Worm (Caenorhabditis elegans) whole organism, dauer: ENCODE results near the gene hal-3.

ENCODE experiments used
- unc-62 ChIP-seq: sonication (generic microtip); optimal IDR thresholded peaks from 2 replicates; lab custom pipeline; 2017; ENCODE audit warnings: missing biosample characterization, missing genetic modification reagents, missing genetic modification characterization

Gene hal-3

DNA sequence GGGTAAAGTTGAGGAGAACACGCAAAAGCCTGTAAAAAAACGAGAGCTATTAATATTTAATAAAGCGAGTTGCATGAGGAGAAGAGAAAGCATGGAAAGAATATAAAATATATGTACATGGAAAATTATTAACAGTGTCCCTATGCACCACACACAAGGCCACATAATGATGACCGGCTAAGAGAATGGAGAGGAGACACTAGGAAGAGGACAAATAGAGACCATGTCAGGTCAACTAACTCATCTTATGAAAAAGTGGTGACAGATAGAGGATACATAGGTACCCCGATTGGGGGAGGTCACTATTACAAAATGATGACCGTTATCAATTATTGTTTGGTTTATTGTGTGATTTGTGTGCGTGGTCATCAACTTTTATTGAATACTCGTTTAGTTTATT is 27.5 kb upstream of the hal-3 start, which contains the start of gene fzr-1:
Gene fzr-1 (minus strand): TSS at position 29 of the 400 bp plus-strand sequence.
- TF ChIP-seq unc-62 (GFP tag; lab: Kevin White, UChicago) = no peak

DNA sequence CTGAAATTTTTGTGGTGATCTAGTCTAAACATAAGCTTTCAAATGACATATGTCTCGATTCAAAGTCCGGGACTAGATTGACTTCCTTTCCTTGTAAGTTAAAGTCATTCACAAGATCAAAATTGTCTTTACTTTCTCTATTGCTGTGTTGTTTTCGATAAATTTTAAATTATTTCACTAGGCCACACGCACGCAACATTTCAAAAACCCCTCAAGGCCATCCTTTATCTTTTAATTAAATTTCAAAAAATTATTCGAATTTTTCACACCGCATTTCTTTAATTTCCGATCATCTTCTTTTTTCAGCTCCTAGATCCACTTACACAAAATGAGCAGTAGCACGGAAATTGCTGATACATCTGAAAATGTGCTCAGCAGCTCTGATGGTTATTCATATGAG is 19.4 kb upstream of the hal-3 start, which contains the start of gene ZK1307.7:
Gene ZK1307.7 (plus strand): TSS at position 301 of the 400 bp plus-strand sequence.
- TF ChIP-seq unc-62 (GFP tag; lab: Kevin White, UChicago) = no peak

DNA sequence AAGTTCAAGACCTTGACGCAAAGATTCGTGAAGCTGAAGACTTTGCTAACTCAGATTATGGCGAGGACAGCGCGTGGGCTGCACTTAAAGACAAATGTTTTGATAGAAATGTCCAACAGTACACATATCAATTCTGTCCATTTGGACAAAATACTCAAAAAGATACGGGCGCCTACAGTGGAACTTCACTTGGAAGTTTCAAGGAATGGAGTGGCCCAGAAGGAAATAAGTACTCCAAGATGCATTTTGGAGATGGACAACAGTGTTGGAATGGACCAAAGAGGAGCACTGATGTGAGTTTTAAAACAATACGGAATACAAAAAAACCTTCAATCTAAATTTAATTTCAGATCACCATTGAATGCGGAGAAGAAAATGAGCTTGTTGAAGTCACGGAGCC is 9.0 kb upstream of the hal-3 start:
- TF ChIP-seq unc-62 (GFP tag; lab: Kevin White, UChicago) = no peak

DNA sequence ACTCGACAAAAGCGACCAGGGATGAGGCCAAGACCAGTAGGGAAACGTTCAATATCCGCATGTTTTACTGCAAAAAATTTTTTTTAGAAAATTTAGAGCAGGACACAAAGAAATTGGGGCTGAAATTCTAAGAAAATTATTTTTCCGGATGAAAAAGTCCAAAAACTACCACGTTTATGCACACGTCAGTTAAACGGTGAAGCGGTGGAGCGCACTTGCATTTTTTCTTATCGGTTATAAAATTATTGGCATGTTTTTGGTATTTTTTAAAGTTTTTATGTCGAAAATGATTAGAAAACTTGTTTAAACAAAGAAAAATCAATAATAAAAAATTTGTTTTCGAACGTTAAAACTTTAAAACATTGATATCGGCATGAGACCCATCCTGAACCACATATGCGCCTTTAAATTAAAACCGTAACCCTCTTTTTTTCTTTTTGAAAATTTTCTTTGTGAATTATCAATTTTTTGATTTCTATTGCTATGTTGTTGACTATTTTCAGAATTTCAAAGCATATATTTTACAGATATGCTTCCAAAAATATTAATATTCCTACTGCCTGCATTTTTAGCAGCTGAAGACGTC is 7.3 kb upstream of the hal-3 start, which contains the start of the genes dnj-20 and ZK1307.8:
Gene dnj-20 (minus strand): TSS at position 67 of the 586 bp plus-strand sequence.
Gene ZK1307.8 (plus strand): TSS at position 504 of the 586 bp plus-strand sequence.
- no peak for TF ChIP-seq unc-62 (GFP tag; lab: Kevin White, UChicago)

DNA sequence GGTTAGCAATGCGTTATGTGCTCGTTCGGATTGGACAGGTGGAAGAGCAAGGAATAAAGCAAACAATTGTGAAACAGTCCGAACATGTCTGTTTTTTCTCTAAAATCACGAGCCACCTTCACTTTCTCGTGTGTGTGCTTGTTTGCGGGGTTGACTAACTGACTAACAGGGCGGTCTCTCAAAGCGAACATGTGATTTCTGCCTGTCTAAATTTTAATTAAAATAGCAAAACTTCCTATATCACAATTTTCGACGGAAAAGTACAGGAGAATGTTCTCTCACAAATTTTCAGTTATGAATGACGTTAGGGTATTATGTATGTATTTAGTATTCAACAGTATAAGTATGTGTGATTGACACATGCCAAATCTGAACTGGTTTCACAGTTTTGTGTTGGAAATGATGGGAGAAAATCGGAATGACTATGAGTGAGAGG is 5.0 kb upstream of the hal-3 start:
- no peak for TF ChIP-seq unc-62 (GFP tag; lab: Kevin White, UChicago)

DNA sequence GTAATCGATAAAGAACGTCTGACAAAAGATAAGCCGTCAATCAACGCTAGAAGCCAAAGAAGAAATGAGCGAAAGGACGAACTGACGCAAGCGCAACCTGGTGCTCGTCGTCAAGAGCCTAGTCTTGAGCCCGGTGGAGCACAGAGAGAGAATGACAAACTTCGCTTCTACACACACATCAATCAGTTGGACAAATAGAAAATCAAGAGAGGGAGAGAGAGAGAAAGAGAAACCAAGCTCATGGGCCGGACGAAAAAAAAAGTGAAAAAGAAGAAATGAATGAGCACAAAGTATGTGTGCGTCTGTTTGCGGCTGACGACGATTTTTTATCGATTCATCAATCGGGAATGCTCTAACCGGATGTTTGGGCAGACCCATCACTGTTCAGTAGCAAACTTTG is 4.2 kb upstream of the hal-3 start:
- TF ChIP-seq unc-62 (GFP tag; lab: Kevin White, UChicago) = no peak

DNA sequence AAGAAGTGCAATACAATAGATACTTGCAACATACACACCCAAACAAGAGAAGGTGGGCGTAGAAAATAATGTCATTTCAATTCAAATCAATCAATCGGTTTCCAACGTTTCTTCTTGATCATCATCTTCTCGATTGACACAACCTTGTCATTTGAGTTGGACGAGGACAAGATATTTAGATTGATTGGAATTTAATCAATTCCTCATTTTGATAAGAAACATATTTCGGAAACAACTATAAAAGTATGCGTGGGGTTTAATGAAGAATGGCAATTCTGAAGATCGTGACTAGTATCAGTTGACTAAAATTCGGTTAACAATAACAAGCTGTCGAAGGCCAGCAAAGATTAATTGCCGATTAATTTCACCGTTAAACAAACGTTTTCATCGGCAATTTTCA is 3.7 kb upstream of the hal-3 start:
- no peak for TF ChIP-seq unc-62 (GFP tag; lab: Kevin White, UChicago)

DNA sequence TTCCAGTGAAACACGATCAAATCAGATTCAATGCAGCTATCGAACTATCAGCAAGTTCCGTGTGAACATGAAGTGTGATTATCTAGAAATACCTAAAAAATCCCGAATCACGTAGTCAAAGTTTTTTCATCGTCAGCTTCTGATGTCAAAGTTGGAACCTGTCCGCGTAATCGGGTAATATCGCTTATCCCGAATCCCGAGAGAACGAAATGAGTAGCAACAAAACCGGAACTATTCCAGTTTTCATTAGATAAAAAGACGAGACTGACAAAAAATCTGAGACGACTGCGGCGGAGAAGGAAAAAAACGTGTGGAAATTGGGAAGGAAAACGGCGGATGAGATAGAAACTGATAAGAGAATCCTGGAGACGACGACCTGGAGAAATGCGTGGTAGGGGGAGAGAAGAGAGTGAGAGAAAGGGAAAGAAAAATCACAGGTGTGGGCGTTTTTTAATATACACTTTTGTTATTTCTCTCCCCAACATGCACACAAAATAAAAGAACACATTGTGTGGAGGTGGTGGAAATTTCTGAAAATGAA is 3.1 kb upstream of the hal-3 start:
- TF ChIP-seq unc-62 (GFP tag; lab: Kevin White, UChicago) = no peak

DNA sequence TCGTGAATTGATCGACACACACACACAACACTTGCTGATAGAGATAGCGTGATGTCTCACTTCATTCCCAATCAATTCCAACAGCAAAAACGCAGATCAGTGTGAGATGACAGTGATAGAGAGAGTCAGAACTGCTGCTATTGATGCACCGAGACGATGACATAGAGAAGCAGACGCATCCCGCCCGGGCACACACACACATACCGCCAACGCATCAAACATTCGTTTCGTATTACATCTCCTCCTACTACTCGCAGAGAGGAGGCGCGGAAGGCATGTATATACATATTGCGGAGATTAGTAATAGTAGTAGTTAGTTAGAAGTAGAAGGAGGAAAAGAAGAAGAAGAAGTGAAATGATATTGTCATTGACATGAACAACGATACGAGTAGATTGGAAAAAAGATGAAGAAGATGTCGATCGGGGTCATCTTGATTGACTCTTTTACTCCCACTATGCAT is 2.5 kb upstream of the hal-3 start:
- TF ChIP-seq unc-62 (GFP tag; lab: Kevin White, UChicago) = no peak

DNA sequence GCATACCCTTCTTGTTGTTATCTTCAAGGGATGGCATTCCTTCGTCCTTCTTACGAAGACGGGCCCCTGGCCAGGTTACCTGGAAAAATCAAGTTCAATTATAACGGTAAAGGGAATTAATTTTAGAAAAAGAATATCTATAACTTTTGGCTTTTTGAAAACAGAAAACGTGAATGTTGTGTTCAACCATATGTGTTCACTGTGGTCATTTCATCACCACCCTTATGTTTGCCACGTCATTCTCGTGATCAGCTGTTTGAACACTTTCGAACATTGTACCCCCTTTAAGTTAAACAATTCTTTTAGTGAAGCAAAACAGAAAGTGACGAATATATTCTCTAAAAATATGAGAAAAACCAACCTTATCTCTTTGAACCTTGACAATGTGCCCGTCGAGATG is 1.8 kb upstream of the hal-3 start:
- no peak for TF ChIP-seq unc-62 (GFP tag; lab: Kevin White, UChicago)

DNA sequence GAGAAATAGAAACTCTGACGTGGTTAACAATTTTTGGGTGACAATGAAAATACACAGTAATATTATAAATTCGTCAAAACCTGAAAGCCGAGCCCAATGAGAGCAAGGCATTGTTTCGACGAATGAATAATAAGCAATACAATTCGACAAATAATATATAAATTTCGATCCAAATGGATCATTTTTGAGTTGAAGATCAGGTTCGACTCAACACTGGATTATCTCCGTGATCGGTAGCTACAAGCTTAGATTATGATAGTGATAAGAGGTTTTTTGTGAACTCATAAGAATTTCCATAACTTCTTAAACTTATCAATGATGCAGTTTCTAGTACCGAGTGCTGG is 949 bp upstream of the hal-3 start:
- TF ChIP-seq unc-62 (GFP tag; lab: Kevin White, UChicago) = no peak

DNA sequence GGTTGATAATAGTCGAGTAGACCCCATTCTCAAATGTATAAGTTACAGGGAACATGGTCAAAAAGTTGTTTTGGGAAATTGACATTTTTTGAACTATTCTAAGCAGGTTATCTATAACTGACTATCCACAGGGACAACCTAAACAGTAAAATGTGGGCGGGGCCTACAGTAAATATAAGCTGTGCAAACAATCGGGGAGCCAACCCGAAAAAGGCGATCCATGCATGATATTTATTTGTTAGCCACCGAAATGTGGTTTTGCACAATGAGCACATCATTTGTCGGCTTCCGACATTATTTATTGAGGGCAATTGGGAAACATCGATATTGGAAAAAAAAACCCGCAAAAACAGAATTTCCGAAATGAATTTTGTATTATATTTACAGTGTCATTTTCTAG is 2.2 kb downstream of the hal-3 start, which contains the start of gene hlh-6:
Gene hlh-6 (minus strand): TSS at position 101 of the 400 bp plus-strand sequence.
- TF ChIP-seq unc-62 (GFP tag; lab: Kevin White, UChicago) = no peak

DNA sequence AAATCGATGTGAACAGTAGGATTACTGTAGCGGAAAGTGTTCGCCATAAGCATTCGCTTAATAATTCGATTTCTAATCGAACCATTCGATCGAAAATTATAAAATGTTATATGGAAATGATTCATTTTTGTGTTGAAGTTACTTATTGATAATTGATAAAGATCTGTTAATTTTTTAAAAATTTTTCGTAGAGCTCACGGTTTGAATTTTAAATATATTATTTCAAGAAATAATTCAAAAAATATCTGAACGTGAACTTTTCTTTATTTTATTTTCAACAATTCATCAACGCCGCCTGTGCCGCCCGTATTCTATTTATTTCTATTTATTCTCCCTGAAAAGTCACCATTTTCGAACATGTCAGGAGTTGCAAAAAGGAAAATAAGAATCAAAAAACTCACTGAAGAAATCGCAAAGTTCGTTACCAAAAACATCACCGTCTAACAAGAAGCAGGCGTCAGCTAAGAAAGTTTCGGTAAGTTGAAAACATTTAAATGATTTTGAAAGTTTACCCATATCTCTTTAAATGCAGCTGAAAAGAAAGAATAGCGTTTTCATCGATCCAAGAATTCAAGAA is 5.5 kb downstream of the hal-3 start, which contains the start of the genes T15H9.5 and T15H9.4:
Gene T15H9.5 (minus strand): TSS at position 101 of the 577 bp plus-strand sequence.
Gene T15H9.4 (plus strand): TSS at position 527 of the 577 bp plus-strand sequence.
- no peak for TF ChIP-seq unc-62 (GFP tag; lab: Kevin White, UChicago)

DNA sequence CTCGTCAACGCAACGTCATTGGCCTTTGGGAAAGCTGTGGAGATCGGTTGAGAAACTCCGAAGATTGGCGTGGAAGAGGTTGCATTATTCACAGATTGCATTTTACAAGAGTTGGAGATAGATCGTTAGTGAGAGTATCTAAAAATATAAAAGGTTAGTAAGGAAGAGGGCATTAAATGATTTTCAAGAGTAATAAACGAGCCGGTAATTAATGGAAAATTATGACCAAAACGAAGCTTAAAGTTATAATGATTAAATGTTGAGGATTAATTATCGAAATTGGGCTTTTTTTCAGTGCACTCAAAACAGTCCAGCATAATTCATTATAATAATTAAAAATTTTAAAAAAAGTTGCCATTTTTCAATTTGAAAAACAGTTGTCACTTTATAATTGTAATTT is 7.6 kb downstream of the hal-3 start, which contains the start of gene pap-2:
Gene pap-2 (minus strand): TSS at position 101 of the 400 bp plus-strand sequence.
- no peak for TF ChIP-seq unc-62 (GFP tag; lab: Kevin White, UChicago)

DNA sequence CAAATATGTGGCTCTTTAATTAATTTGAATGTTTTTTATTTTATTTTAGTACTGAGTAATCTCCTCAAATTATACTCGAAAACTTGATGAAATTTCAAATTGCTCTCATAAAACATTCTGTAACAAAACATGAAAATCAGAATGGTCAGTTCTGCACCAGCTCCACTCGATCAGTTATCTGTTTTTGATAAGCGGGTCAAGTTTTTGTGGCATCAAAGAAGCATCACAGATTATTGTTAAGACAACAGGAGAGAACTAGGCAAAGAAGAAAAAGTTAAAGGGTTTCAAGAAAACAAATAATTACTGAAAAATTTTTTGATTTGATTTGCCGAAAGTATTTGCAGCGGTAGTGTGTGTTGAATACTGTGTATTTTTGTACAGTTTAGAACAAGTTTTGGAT is 9.8 kb downstream of the hal-3 start:
- TF ChIP-seq unc-62 (GFP tag; lab: Kevin White, UChicago) = no peak

DNA sequence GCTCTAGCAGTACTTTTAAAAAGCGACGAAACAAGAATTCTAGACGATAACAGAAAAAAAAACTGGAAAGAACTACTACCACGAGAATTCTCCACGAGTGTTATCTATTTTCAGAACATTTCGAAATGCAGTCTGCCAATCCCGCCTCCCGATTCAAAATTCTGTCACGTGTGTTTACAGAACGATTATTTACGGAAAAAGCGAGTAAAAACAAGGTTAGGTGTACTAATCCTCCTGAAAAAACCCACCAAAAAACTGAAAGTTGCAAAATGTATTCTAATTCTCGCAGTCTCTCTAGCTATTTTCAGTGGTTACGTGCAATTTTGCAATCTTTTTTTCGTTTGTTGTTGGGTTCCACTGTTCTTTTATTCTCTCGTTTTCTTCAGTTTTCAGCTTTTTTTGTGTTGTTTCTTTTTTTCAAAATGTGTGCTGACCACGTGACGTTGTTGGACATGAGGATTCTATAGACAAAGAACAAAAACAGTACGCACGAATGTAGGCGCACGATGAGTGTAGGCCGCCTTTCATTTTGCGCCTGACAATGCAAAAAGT is 10.4 kb downstream of the hal-3 start:
- TF ChIP-seq unc-62 (GFP tag; lab: Kevin White, UChicago) = no peak
